Fruit fly (Drosophila melanogaster) whole organism, prepupa: ENCODE data around the gene ru.

Source experiments
- Blimp-1 ChIP-seq: fragments of 200-800 bp; sonication (Bioruptor generic); optimal IDR thresholded peaks from 3 replicates; lab custom pipeline; 2017; ENCODE audit warnings: missing biosample characterization, missing genetic modification characterization, mild to moderate bottlenecking, moderate library complexity, missing genetic modification reagents
- CG10631 ChIP-seq: fragments of 200-800 bp; sonication (Bioruptor generic); optimal IDR thresholded peaks from 2 replicates; lab custom pipeline; 2016; ENCODE audit warnings: missing biosample characterization, missing genetic modification characterization
- CG10669 ChIP-seq: fragments of 200-800 bp; sonication (Bioruptor generic); optimal IDR thresholded peaks from 3 replicates; lab custom pipeline; 2018; ENCODE audit warnings: missing biosample characterization, mild to moderate bottlenecking, missing genetic modification characterization, moderate library complexity
- CG11294 ChIP-seq: fragments of 200-800 bp; sonication (Bioruptor generic); IDR thresholded peaks from 2 replicates; pipeline ENCODE4 v1.3.6; 2022; ENCODE audit warnings: missing biosample characterization, missing genetic modification characterization
- CG11902 ChIP-seq: fragments of 200-800 bp; sonication (Bioruptor generic); optimal IDR thresholded peaks from 3 replicates; lab custom pipeline; 2016; ENCODE audit warnings: missing biosample characterization, missing genetic modification characterization
- CG15336 ChIP-seq: fragments of 200-800 bp; sonication (Bioruptor generic); IDR thresholded peaks from 2 replicates; pipeline ENCODE4 v1.3.6; 2022; ENCODE audit warnings: missing biosample characterization, missing genetic modification characterization
- CG1621 ChIP-seq: fragments of 200-800 bp; sonication (Bioruptor generic); optimal IDR thresholded peaks from 3 replicates; lab custom pipeline; 2018; ENCODE audit warnings: missing biosample characterization, mild to moderate bottlenecking, missing genetic modification characterization
- CG16779 ChIP-seq: fragments of 200-800 bp; sonication (Bioruptor generic); optimal IDR thresholded peaks from 3 replicates; lab custom pipeline; 2017; ENCODE audit warnings: missing biosample characterization, mild to moderate bottlenecking, missing genetic modification characterization
- CG32006 ChIP-seq: fragments of 200-800 bp; sonication (Bioruptor generic); optimal IDR thresholded peaks from 3 replicates; lab custom pipeline; 2017; ENCODE audit warnings: missing biosample characterization, mild to moderate bottlenecking, missing genetic modification characterization
- CG34406 ChIP-seq: fragments of 200-800 bp; sonication (Bioruptor generic); optimal IDR thresholded peaks from 3 replicates; lab custom pipeline; 2016; ENCODE audit warnings: missing biosample characterization, missing genetic modification characterization
- CG3919 ChIP-seq: fragments of 200-800 bp; sonication (Bioruptor generic); optimal IDR thresholded peaks from 3 replicates; lab custom pipeline; 2016; ENCODE audit warnings: missing biosample characterization, missing genetic modification characterization
- CG4318 ChIP-seq: fragments of 200-800 bp; sonication (Bioruptor generic); optimal IDR thresholded peaks from 3 replicates; lab custom pipeline; 2017; ENCODE audit warnings: missing biosample characterization, mild to moderate bottlenecking, missing genetic modification characterization
- CG6163 ChIP-seq: fragments of 200-800 bp; sonication (Bioruptor generic); IDR thresholded peaks from 3 replicates; pipeline ENCODE4 v1.3.6; 2022; ENCODE audit warnings: missing biosample characterization, missing genetic modification characterization
- CG6276 ChIP-seq: fragments of 200-800 bp; sonication (Bioruptor generic); optimal IDR thresholded peaks from 2 replicates; lab custom pipeline; 2017; ENCODE audit warnings: missing biosample characterization, mild to moderate bottlenecking, missing genetic modification characterization
- CG6792 ChIP-seq: fragments of 200-800 bp; sonication (Bioruptor generic); optimal IDR thresholded peaks from 3 replicates; lab custom pipeline; 2016; ENCODE audit warnings: missing biosample characterization, missing genetic modification characterization
- CG6808 ChIP-seq: fragments of 200-800 bp; sonication (Bioruptor generic); optimal IDR thresholded peaks from 3 replicates; lab custom pipeline; 2017; ENCODE audit warnings: missing biosample characterization, missing genetic modification characterization, mild to moderate bottlenecking, moderate library complexity, missing genetic modification reagents
- CG7368 ChIP-seq: fragments of 200-800 bp; sonication (Bioruptor generic); optimal IDR thresholded peaks from 3 replicates; lab custom pipeline; 2016; ENCODE audit warnings: missing biosample characterization, missing genetic modification characterization
- CG8119 ChIP-seq: fragments of 200-800 bp; sonication (Bioruptor generic); IDR thresholded peaks from 3 replicates; pipeline ENCODE4 v1.3.6; 2022; ENCODE audit warnings: missing biosample characterization, missing genetic modification characterization
- CG8632 ChIP-seq: fragments of 200-800 bp; sonication (Bioruptor generic); optimal IDR thresholded peaks from 3 replicates; lab custom pipeline; 2016; ENCODE audit warnings: missing biosample characterization, missing genetic modification characterization
- CG9139 ChIP-seq: fragments of 200-800 bp; sonication (Bioruptor generic); optimal IDR thresholded peaks from 3 replicates; lab custom pipeline; 2017; ENCODE audit warnings: missing biosample characterization, mild to moderate bottlenecking, missing genetic modification characterization
- Eip75B ChIP-seq: fragments of 200-800 bp; sonication (Bioruptor generic); optimal IDR thresholded peaks from 3 replicates; lab custom pipeline; 2016; ENCODE audit warnings: missing biosample characterization, missing genetic modification characterization
- Eip78C ChIP-seq: fragments of 200-800 bp; sonication (Bioruptor generic); peaks from one replicate; lab custom pipeline; 2016; ENCODE audit warnings: missing biosample characterization, missing genetic modification characterization
- Eip93F ChIP-seq: fragments of 200-800 bp; sonication (Bioruptor generic); optimal IDR thresholded peaks from 2 replicates; lab custom pipeline; 2016; ENCODE audit warnings: missing biosample characterization, mild to moderate bottlenecking, missing genetic modification characterization
- Ets21C ChIP-seq: fragments of 200-800 bp; sonication (Bioruptor generic); optimal IDR thresholded peaks from 3 replicates; lab custom pipeline; 2016; ENCODE audit warnings: missing biosample characterization, missing genetic modification characterization
- Ets96B ChIP-seq: fragments of 200-800 bp; optimal IDR thresholded peaks from 2 replicates; lab custom pipeline; 2019; ENCODE audit warnings: missing biosample characterization, mild to moderate bottlenecking, missing genetic modification characterization, moderate library complexity
- Hr38 ChIP-seq: sonication (Bioruptor generic); optimal IDR thresholded peaks from 2 replicates; lab custom pipeline; 2016; ENCODE audit warnings: missing biosample characterization, missing genetic modification characterization
- Hr4 ChIP-seq: fragments of 200-800 bp; sonication (Bioruptor generic); optimal IDR thresholded peaks from 3 replicates; lab custom pipeline; 2016; ENCODE audit warnings: missing biosample characterization, missing genetic modification characterization
- Lpt ChIP-seq: fragments of 200-800 bp; sonication (Bioruptor generic); optimal IDR thresholded peaks from 3 replicates; lab custom pipeline; 2016; ENCODE audit warnings: missing biosample characterization, missing genetic modification characterization
- Met ChIP-seq: fragments of 200-800 bp; sonication (Bioruptor generic); optimal IDR thresholded peaks from 3 replicates; lab custom pipeline; 2016; ENCODE audit warnings: missing biosample characterization, missing genetic modification characterization
- OdsH ChIP-seq: fragments of 200-800 bp; sonication (Bioruptor generic); optimal IDR thresholded peaks from 3 replicates; lab custom pipeline; 2016; ENCODE audit warnings: missing biosample characterization, missing genetic modification characterization
- Smox ChIP-seq: fragments of 200-800 bp; sonication (Bioruptor generic); optimal IDR thresholded peaks from 3 replicates; lab custom pipeline; 2016; ENCODE audit warnings: missing biosample characterization, missing genetic modification characterization
- Sox14 ChIP-seq: fragments of 200-800 bp; sonication (Bioruptor generic); optimal IDR thresholded peaks from 3 replicates; lab custom pipeline; 2016; ENCODE audit warnings: missing biosample characterization, missing genetic modification characterization
- achi ChIP-seq: fragments of 200-800 bp; sonication (Bioruptor generic); optimal IDR thresholded peaks from 3 replicates; lab custom pipeline; 2016; ENCODE audit warnings: missing biosample characterization, missing genetic modification characterization
- cyc ChIP-seq: fragments of 200-800 bp; sonication (Bioruptor generic); optimal IDR thresholded peaks from 3 replicates; lab custom pipeline; 2016; ENCODE audit warnings: missing biosample characterization, missing genetic modification characterization
- dac ChIP-seq: fragments of 200-800 bp; sonication (Bioruptor generic); optimal IDR thresholded peaks from 2 replicates; lab custom pipeline; 2017; ENCODE audit warnings: missing biosample characterization, mild to moderate bottlenecking, missing genetic modification characterization
- dsx ChIP-seq: fragments of 200-800 bp; optimal IDR thresholded peaks from 3 replicates; lab custom pipeline; 2019; ENCODE audit warnings: missing biosample characterization, mild to moderate bottlenecking, missing genetic modification characterization, moderate library complexity; ENCODE audit not compliant: poor library complexity, severe bottlenecking
- eg ChIP-seq: fragments of 200-800 bp; sonication (Bioruptor generic); IDR thresholded peaks from 3 replicates; pipeline ENCODE4 v1.3.6; 2022; ENCODE audit warnings: missing biosample characterization, missing genetic modification characterization
- esn ChIP-seq: fragments of 200-800 bp; sonication (Bioruptor generic); optimal IDR thresholded peaks from 2 replicates; lab custom pipeline; 2016; ENCODE audit warnings: missing biosample characterization, mild to moderate bottlenecking, missing genetic modification characterization, moderate library complexity
- fd59A ChIP-seq: fragments of 200-800 bp; sonication (Bioruptor generic); optimal IDR thresholded peaks from 2 replicates; lab custom pipeline; 2017; ENCODE audit warnings: missing biosample characterization, mild to moderate bottlenecking, missing genetic modification characterization, missing genetic modification reagents
- fd85E ChIP-seq: fragments of 200-800 bp; sonication (Bioruptor generic); optimal IDR thresholded peaks from 3 replicates; lab custom pipeline; 2016; ENCODE audit warnings: missing biosample characterization, missing genetic modification characterization
- fkh ChIP-seq: fragments of 200-800 bp; sonication (Bioruptor generic); optimal IDR thresholded peaks from 3 replicates; lab custom pipeline; 2017; ENCODE audit warnings: missing biosample characterization, mild to moderate bottlenecking, missing genetic modification characterization, moderate library complexity
- lz ChIP-seq: fragments of 200-800 bp; sonication (Bioruptor generic); optimal IDR thresholded peaks from 3 replicates; lab custom pipeline; 2016; ENCODE audit warnings: missing biosample characterization, missing genetic modification characterization
- net ChIP-seq: fragments of 200-800 bp; sonication (Bioruptor generic); optimal IDR thresholded peaks from 3 replicates; lab custom pipeline; 2016; ENCODE audit warnings: missing biosample characterization, missing genetic modification characterization
- pdm3 ChIP-seq: fragments of 200-800 bp; sonication (Bioruptor generic); optimal IDR thresholded peaks from 3 replicates; lab custom pipeline; 2016; ENCODE audit warnings: missing biosample characterization, missing genetic modification characterization
- spab ChIP-seq: fragments of 200-800 bp; sonication (Bioruptor generic); optimal IDR thresholded peaks from 2 replicates; lab custom pipeline; 2017; ENCODE audit warnings: missing biosample characterization, mild to moderate bottlenecking, missing genetic modification characterization, missing genetic modification reagents
- ss ChIP-seq, 2 experiments: fragments of 200-800 bp; sonication (Bioruptor generic); optimal IDR thresholded peaks; 2 replicates in 1 of 2; 3 replicates in 1 of 2; lab custom pipeline; 2017 to 2018; ENCODE audit warnings: mild to moderate bottlenecking in 2 of 2, missing biosample characterization in 2 of 2, missing genetic modification characterization in 2 of 2, moderate library complexity in 1 of 2
- svp ChIP-seq: fragments of 200-800 bp; sonication (Bioruptor generic); peaks from one replicate; lab custom pipeline; 2016; ENCODE audit warnings: missing biosample characterization, missing genetic modification characterization
- vri ChIP-seq: fragments of 200-800 bp; sonication (Bioruptor generic); optimal IDR thresholded peaks from 3 replicates; lab custom pipeline; 2016; ENCODE audit warnings: missing biosample characterization, mild to moderate bottlenecking, missing genetic modification characterization

The ru gene

DNA sequence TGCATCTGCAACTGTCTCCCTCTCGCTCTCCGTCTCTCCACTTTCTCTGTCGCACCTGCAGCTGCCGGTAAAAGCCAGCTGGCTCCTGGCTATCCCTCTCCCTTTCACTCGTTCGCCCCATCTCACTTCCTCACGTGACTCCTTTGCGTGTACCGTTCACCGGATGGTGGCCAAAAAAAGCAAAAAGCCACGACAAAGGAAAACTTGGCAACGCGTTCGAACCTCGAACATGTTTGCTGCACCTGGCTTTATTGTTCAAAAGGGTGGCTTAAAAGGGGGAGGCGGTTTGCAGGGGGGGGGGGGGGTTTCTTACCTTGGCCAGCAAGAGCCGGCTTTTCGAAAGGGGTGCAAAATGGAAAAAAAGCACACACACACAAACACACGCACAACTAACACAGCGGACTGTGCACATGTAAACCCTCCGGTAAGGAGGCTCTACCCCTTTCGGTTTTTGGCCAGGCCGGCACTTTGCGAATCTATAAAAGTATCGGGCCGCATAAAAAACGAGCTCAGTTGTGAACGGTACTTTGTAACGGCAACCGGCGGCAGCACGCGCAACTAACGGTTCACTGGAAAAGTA, at the start of gene ru:
Gene ru (plus strand): TSS at position 530 of the 580 bp plus-strand sequence.
- TF ChIP-seq CG6792 (GFP tag; lab: Kevin White, UChicago) (no peak), ss (GFP tag; optimal IDR thresholded peaks at IDR 0.05; lab: Kevin White, UChicago) (peak; percentile 36 to 59), Eip78C (GFP tag; lab: Kevin White, UChicago) (peak; percentile 40)

DNA sequence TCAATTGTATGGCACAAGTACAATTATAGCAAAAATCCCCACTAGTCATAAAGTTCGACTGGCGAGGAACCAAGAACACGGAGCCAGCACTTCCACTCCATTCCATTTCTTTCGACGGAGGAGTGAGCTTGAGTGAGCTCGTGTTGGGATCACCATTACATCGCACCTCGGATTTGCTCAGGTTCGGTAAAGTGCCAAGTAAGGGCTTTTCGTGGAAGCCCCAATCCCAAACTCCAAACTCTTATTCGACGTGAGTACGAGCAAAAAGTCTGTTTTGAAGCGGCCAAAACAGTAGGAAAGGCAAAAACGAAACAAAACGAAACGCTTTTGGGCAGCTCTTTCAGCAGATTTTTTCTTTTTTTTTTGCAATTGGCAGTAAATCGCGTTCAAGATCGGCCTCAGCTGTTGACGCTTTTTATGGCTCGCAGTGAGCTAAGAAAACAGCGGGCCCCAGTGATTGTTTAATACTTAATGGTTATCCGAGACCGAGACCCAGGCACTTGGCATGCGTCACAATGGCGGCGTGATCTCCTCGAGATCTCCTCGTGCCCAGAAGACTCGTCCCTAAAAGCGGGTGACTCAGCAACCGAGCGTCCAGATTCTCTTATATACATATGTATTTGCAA, 49.4 kb upstream of the ru start:
- TF ChIP-seq lz (GFP tag; lab: Kevin White, UChicago) = no peak
- TF ChIP-seq dac = no peak
- no peak for TF ChIP-seq CG4318 (GFP tag; lab: Kevin White, UChicago)
- no peak for TF ChIP-seq Eip93F (GFP tag; lab: Kevin White, UChicago)
- TF ChIP-seq CG9139 (GFP tag; lab: Kevin White, UChicago) = peak; percentile 43
- no peak for TF ChIP-seq CG1621
- TF ChIP-seq achi (GFP tag; lab: Kevin White, UChicago) = no peak
- TF ChIP-seq CG6163 (GFP tag; lab: Robert Waterston, UW) = peak; percentile 71; the same call in 2 of the 3 replicates
- TF ChIP-seq Met (GFP tag; lab: Kevin White, UChicago) = peak; percentile 21
- no peak for TF ChIP-seq fkh (GFP tag; lab: Kevin White, UChicago)
- no peak for TF ChIP-seq CG10669 (GFP tag; lab: Kevin White, UChicago)
- no peak for TF ChIP-seq net
- TF ChIP-seq vri (GFP tag; lab: Kevin White, UChicago) = peak; percentile 85
- no peak for TF ChIP-seq CG6276 (GFP tag; lab: Kevin White, UChicago)
- TF ChIP-seq CG16779 (tag; lab: Kevin White, UChicago) = peak; percentile 18
- 0 out of 2 replicates have a peak, but pooled peaks have one; percentile 22 for TF ChIP-seq CG15336 (GFP tag; lab: Robert Waterston, UW)
- peak; percentile 27 for TF ChIP-seq Sox14
- no peak for TF ChIP-seq Hr4 (GFP tag; lab: Kevin White, UChicago)
- TF ChIP-seq ss (GFP tag; optimal IDR thresholded peaks at IDR 0.05; lab: Kevin White, UChicago) = peak in 1 of 2 experiments; percentile 39
- peak; percentile 17 for TF ChIP-seq CG8632 (GFP tag; lab: Kevin White, UChicago)
- TF ChIP-seq CG7368 (GFP tag; lab: Kevin White, UChicago) = no peak
- TF ChIP-seq svp (GFP tag; lab: Kevin White, UChicago) = peak; percentile 82
- no peak for TF ChIP-seq Blimp-1 (GFP tag; lab: Kevin White, UChicago)
- TF ChIP-seq pdm3 = no peak
- peak; percentile 32 for TF ChIP-seq Smox (GFP tag; lab: Kevin White, UChicago)
- TF ChIP-seq fd85E = no peak
- no peak for TF ChIP-seq Hr38 (GFP tag; lab: Kevin White, UChicago)
- TF ChIP-seq CG3919 = no peak
- no peak for TF ChIP-seq CG11902 (GFP tag; lab: Kevin White, UChicago)
- TF ChIP-seq dsx (GFP tag; lab: Kevin White, UChicago) = no peak
- peak; percentile 28 for TF ChIP-seq esn
- TF ChIP-seq eg (GFP tag; lab: Robert Waterston, UW) = peak; percentile 51; the same call in 2 of the 3 replicates
- TF ChIP-seq Ets96B (tag; lab: Kevin White, UChicago) = no peak
- TF ChIP-seq Lpt (GFP tag; lab: Kevin White, UChicago) = no peak
- TF ChIP-seq cyc (GFP tag; lab: Kevin White, UChicago) = no peak
- TF ChIP-seq spab (GFP tag; lab: Kevin White, UChicago) = no peak
- TF ChIP-seq CG6808 (GFP tag; lab: Kevin White, UChicago) = no peak
- TF ChIP-seq CG6792 (GFP tag; lab: Kevin White, UChicago) = peak; percentile 35
- no peak for TF ChIP-seq CG11294 (GFP tag; lab: Robert Waterston, UW)
- TF ChIP-seq OdsH (GFP tag; lab: Kevin White, UChicago) = no peak
- TF ChIP-seq CG10631 (GFP tag; lab: Kevin White, UChicago) = no peak
- no peak for TF ChIP-seq Ets21C (GFP tag; lab: Kevin White, UChicago)
- TF ChIP-seq CG8119 (GFP tag; lab: Robert Waterston, UW) = no peak; the same call in 2 of the 3 replicates
- TF ChIP-seq CG34406 (GFP tag; lab: Kevin White, UChicago) = peak; percentile 2
- TF ChIP-seq Eip75B (GFP tag; lab: Kevin White, UChicago) = peak; percentile 9
- TF ChIP-seq fd59A (GFP tag; lab: Kevin White, UChicago) = no peak
- TF ChIP-seq CG32006 (GFP tag; lab: Kevin White, UChicago) = no peak
